Worm (Caenorhabditis elegans): Measurements from ENCODE around the gene vps-11.

DNA sequence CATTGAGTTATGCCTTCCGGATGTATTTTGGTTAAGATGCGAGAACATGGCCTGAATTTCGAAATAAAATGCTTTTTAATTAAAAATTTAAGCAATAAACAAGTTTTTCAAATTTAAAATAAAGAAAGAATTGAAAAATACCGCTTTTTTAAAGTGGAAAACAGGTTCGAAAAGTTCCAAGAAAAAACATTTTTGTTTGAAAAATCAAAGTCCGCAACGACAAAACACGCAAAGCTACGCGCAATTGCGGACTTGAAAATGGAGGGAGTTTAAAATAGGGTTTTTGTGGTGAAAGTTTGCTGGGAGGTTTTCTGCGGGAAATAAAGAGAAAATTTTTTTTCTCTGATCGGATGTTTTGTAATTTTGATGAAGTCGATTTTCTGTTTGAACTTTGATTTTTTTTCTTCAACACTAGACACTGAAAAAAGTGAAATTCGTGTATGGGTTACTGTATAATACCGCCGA lies 5.2 kb upstream of the vps-11 start, which contains the start of gene npp-19:
- TF ChIP-seq ref-2 (tag; optimal IDR thresholded peaks at IDR 0.05) (no peak), K02D7.2 (tag; optimal IDR thresholded peaks at IDR 0.05) (no peak), dmd-4 (tag; optimal IDR thresholded peaks at IDR 0.05; ENCODE audit: borderline replicate concordance) (no peak), madf-2 (tag; optimal IDR thresholded peaks at IDR 0.05) (no peak), nhr-11 (tag; optimal IDR thresholded peaks at IDR 0.05) (no peak), hlh-30 (tag; optimal IDR thresholded peaks at IDR 0.05; ENCODE audit: insufficient read depth) (peak; percentile 16), unc-42 (tag; optimal IDR thresholded peaks at IDR 0.05) (no peak), ceh-45 (GFP tag; IDR thresholded peaks at IDR 0.05) (no peak), pha-4 (tag; optimal IDR thresholded peaks at IDR 0.05) (no peak), ama-1 (optimal IDR thresholded peaks at IDR 0.05) (no peak), dve-1 (tag; optimal IDR thresholded peaks at IDR 0.05) (no peak), pros-1 (tag; optimal IDR thresholded peaks at IDR 0.05) (no peak), T23F11.4 (GFP tag; optimal IDR thresholded peaks at IDR 0.05) (no peak)
